Worm (Caenorhabditis elegans) whole organism, L4/young adult: Measurements from ENCODE around the gene ncx-3.

Experiments used
- W03F9.2 ChIP-seq: fragments of 150-350 bp; optimal IDR thresholded peaks from 2 replicates; lab custom pipeline; 2014; ENCODE audit warnings: missing biosample characterization, missing genetic modification characterization
- dao-5 ChIP-seq: sonication (generic microtip); optimal IDR thresholded peaks from 2 replicates; lab custom pipeline; 2016; ENCODE audit warnings: missing genotype, missing genetic modification characterization, moderate library complexity, missing compliant biosample characterization
- him-1 ChIP-seq: sonication (generic microtip); optimal IDR thresholded peaks from 2 replicates; lab custom pipeline; 2016; ENCODE audit warnings: missing genotype, missing genetic modification reagents, missing genetic modification characterization, missing compliant biosample characterization

ce11 chrIV:10769353-10769752, 52.9 kb downstream of the ncx-3 start, which contains the start of gene T25B9.9:
- no peak for TF ChIP-seq W03F9.2 (tag; lab: Kevin White, UChicago)
- no peak for TF ChIP-seq him-1 (tag; lab: Kevin White, UChicago)
- TF ChIP-seq dao-5, result no peak
